Fruit fly (Drosophila melanogaster): ENCODE results near the gene CG17672.

DNA sequence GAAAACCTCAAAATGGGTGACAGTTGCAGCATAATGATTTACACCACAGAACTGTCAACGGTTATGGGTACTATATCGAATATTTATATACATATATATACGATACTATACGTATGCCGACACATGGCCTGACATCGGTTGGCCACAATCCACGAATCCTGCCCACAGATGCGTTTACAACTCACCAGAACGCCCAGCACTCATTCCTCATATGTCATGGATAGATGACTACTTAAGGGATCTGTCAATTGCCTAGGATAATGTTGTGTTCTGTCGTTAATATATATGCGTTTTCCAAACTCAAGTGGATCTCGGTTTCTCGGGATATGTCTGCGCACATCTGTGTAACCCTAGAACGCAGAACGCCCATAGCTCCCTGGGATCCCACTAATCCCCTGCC lies 29.7 kb downstream of the CG17672 start:
- TF ChIP-seq pho (GFP tag; optimal IDR thresholded peaks at IDR 0.05) (no peak), CG9727 (GFP tag; optimal IDR thresholded peaks at IDR 0.05) (no peak), CG9932 (GFP tag; IDR thresholded peaks at IDR 0.05) (no peak), Eip74EF (GFP tag; optimal IDR thresholded peaks at IDR 0.05) (no peak), ap (GFP tag; IDR thresholded peaks at IDR 0.05) (no peak), Hey (tag; optimal IDR thresholded peaks at IDR 0.05) (no peak), Dp (GFP tag; optimal IDR thresholded peaks at IDR 0.05) (no peak), Stat92E (GFP tag; optimal IDR thresholded peaks at IDR 0.05) (no peak), crc (GFP tag; optimal IDR thresholded peaks at IDR 0.05) (no peak), row (GFP tag; IDR thresholded peaks at IDR 0.05) (no peak)

All from whole organism, embryonic.